Fruit fly (Drosophila melanogaster) whole organism: ENCODE results near the gene CG3597.

Experiments
- CG8478 ChIP-seq: fragments of >200 bp; optimal IDR thresholded peaks from 2 replicates; lab custom pipeline; 2018; ENCODE audit warnings: inconsistent platforms
- Dll ChIP-seq: fragments of >200 bp; optimal IDR thresholded peaks from 2 replicates; lab custom pipeline; 2017
- EcR ChIP-seq, 2 experiments: fragments of >200 bp; optimal IDR thresholded peaks; 2 replicates each; lab custom pipeline; 2017; ENCODE audit warnings: missing biosample characterization in 2 of 2, missing genetic modification characterization in 2 of 2, missing genetic modification reagents in 2 of 2
- pan ChIP-seq: fragments of >200 bp; optimal IDR thresholded peaks from 2 replicates; lab custom pipeline; 2017
- psq ChIP-seq: fragments of >200 bp; optimal IDR thresholded peaks from 2 replicates; lab custom pipeline; 2017
- usp ChIP-seq: fragments of >200 bp; optimal IDR thresholded peaks from 2 replicates; lab custom pipeline; 2017; ENCODE audit warnings: missing biosample characterization, missing genetic modification characterization, mixed read lengths

DNA sequence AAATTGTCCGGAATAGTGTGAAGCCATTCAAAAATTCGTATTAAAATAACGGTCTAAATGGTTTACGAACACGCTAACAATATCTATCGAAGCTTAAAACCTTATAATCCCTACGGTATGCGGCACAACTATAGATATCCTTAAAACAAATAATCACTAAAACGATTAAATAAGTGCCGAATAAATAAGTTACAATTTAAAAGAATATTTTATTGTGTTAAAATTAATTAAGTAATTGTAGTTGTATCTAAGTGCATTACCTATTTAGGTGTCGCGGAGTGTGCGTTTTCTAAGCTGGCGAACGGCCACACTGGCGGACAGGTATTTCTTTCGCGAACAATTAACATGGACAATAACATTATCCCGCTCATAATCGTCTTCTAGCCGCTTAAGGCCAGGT is 9.5 kb upstream of the CG3597 start, which contains the start of gene Eogt:
- no peak for TF ChIP-seq Dll
- TF ChIP-seq CG8478 (lab: Kevin White, UChicago) = no peak
- TF ChIP-seq usp (GFP tag; lab: Kevin White, UChicago) = no peak
- no peak for TF ChIP-seq psq (lab: Kevin White, UChicago)
- no peak for TF ChIP-seq EcR (GFP tag; optimal IDR thresholded peaks at IDR 0.05; lab: Kevin White, UChicago)
- TF ChIP-seq pan = no peak
